Fruit fly (Drosophila melanogaster) whole organism, wandering third instar larva: Measurements from ENCODE around the gene Oseg4.

Experiments used
- Abd-B ChIP-seq: fragments of >200 bp; optimal IDR thresholded peaks from 2 replicates; lab custom pipeline; 2017; ENCODE audit warnings: missing biosample characterization, missing genetic modification characterization
- CrebA ChIP-seq: fragments of 200-800 bp; sonication (Bioruptor generic); optimal IDR thresholded peaks from 2 replicates; lab custom pipeline; 2016; ENCODE audit warnings: missing biosample characterization, mild to moderate bottlenecking, missing genetic modification characterization, borderline replicate concordance
- HLH106 ChIP-seq: fragments of 200-800 bp; optimal IDR thresholded peaks from 3 replicates; lab custom pipeline; 2019; ENCODE audit warnings: missing biosample characterization, mild to moderate bottlenecking, missing genetic modification characterization, moderate library complexity
- Hr78 ChIP-seq: fragments of >200 bp; optimal IDR thresholded peaks from 2 replicates; lab custom pipeline; 2017; ENCODE audit warnings: missing biosample characterization, missing genetic modification characterization
- Mio ChIP-seq: sonication (Bioruptor generic); optimal IDR thresholded peaks from 2 replicates; lab custom pipeline; 2016; ENCODE audit warnings: missing biosample characterization, missing genetic modification characterization
- Myc ChIP-seq: fragments of >200 bp; optimal IDR thresholded peaks from 2 replicates; lab custom pipeline; 2017
- br ChIP-seq: fragments of 200-800 bp; sonication (Bioruptor generic); optimal IDR thresholded peaks from 2 replicates; lab custom pipeline; 2016; ENCODE audit warnings: missing biosample characterization, missing genetic modification characterization
- foxo ChIP-seq, 2 experiments: fragments of 200-800 bp; sonication (Bioruptor generic); optimal IDR thresholded peaks; 2 replicates in 1 of 2; 3 replicates in 1 of 2; lab custom pipeline; 2016 to 2017; ENCODE audit warnings: missing biosample characterization in 2 of 2, missing genetic modification characterization in 2 of 2
- h ChIP-seq: fragments of 200-800 bp; sonication (Bioruptor generic); optimal IDR thresholded peaks from 3 replicates; lab custom pipeline; 2016; ENCODE audit warnings: missing biosample characterization, mild to moderate bottlenecking, missing genetic modification characterization
- psq ChIP-seq: fragments of 200-800 bp; sonication (Bioruptor generic); optimal IDR thresholded peaks from 3 replicates; lab custom pipeline; 2017; ENCODE audit warnings: missing biosample characterization, mild to moderate bottlenecking, missing genetic modification characterization, moderate library complexity
- tai ChIP-seq: sonication (Bioruptor generic); optimal IDR thresholded peaks from 2 replicates; lab custom pipeline; 2016; ENCODE audit warnings: missing biosample characterization, missing genetic modification characterization
- usp ChIP-seq: fragments of >200 bp; optimal IDR thresholded peaks from 2 replicates; lab custom pipeline; 2017; ENCODE audit warnings: missing biosample characterization, missing genetic modification characterization

DNA sequence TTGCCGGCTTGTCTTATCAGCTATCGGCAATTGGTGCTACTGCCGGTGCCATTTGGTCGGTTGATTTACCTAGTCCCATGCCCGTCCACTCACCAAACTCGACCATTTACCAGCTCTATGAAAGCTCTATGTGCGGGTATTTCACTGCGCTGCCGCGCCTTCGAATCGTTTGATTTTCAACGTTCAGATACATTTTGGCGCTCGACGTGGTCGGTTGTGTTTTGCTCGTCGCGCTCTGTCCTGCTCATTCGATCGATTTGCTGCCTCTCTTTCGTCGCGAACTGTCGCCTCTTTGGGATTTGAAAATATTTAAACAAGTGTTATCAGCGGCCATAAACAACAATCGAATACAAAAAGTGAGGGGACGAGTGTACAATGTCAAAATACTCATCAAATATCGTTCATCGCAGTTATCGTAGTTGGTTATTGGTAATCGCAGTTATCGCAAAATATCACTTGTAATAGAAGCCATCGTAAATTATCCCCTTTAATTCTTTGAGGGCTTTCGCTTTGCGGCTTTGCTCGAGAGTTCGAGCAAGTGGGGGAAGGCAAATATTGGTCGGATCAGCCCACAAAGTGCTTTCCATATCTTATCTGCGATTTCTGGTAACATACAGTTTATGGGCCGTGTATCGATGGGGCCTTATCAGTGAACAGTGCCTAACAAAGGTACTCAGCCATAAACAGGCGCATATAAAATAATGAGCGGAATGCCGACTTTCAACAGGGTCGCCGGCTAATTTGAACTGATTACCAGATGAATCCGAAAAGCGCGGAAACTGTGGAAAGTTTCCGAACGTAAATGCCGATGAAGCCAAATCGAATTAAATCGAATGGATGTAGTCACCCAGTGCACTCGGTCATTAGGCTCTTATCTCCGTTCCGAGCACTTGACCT is 6.3 kb upstream of the Oseg4 start:
- no peak for TF ChIP-seq Mio (GFP tag; lab: Kevin White, UChicago)
- no peak for TF ChIP-seq h (GFP tag; lab: Kevin White, UChicago)
- TF ChIP-seq foxo (GFP tag; optimal IDR thresholded peaks at IDR 0.05; lab: Kevin White, UChicago), result no peak
- no peak for TF ChIP-seq CrebA (GFP tag; lab: Kevin White, UChicago)
- no peak for TF ChIP-seq Hr78 (GFP tag; lab: Kevin White, UChicago)
- no peak for TF ChIP-seq br (GFP tag; lab: Kevin White, UChicago)
- TF ChIP-seq HLH106, result no peak
- no peak for TF ChIP-seq usp (GFP tag; lab: Kevin White, UChicago)
- no peak for TF ChIP-seq psq (GFP tag; lab: Kevin White, UChicago)
- no peak for TF ChIP-seq tai (GFP tag; lab: Kevin White, UChicago)
- TF ChIP-seq Myc (lab: Kevin White, UChicago), result no peak
- TF ChIP-seq Abd-B (GFP tag; lab: Kevin White, UChicago), result no peak
